Fruit fly (Drosophila melanogaster) whole organism, embryonic: ENCODE data around the gene CG32459.

Experiments
- Abd-B ChIP-seq: fragments of 200-800 bp; sonication (Bioruptor generic); optimal IDR thresholded peaks from 2 replicates; lab custom pipeline; 2018; ENCODE audit warnings: missing biosample characterization, mild to moderate bottlenecking, missing genetic modification characterization, moderate library complexity
- Adf1 ChIP-seq: fragments of 200-800 bp; sonication (Bioruptor generic); IDR thresholded peaks from 2 replicates; pipeline ENCODE4 v1.3.6; 2022; ENCODE audit warnings: missing biosample characterization, missing genetic modification characterization
- CG10267 ChIP-seq: fragments of 200-800 bp; sonication (Bioruptor generic); optimal IDR thresholded peaks from 2 replicates; lab custom pipeline; 2018; ENCODE audit warnings: missing biosample characterization, mild to moderate bottlenecking, missing genetic modification characterization, moderate library complexity
- CG10654 ChIP-seq: fragments of 200-800 bp; sonication (Bioruptor generic); optimal IDR thresholded peaks from 2 replicates; lab custom pipeline; 2016; ENCODE audit warnings: missing biosample characterization, missing genetic modification characterization
- CG11456 ChIP-seq: fragments of 200-800 bp; sonication (Bioruptor generic); IDR thresholded peaks from 3 replicates; pipeline ENCODE4 v1.3.6; 2022; ENCODE audit warnings: missing biosample characterization, missing genetic modification characterization
- CG12104 ChIP-seq: fragments of 200-800 bp; sonication (Bioruptor generic); optimal IDR thresholded peaks from 3 replicates; lab custom pipeline; 2016; ENCODE audit warnings: missing biosample characterization, missing genetic modification characterization
- CG12236 ChIP-seq: fragments of 200-800 bp; sonication (Bioruptor generic); optimal IDR thresholded peaks from 2 replicates; lab custom pipeline; 2016; ENCODE audit warnings: missing biosample characterization, missing genetic modification characterization
- CG1233 ChIP-seq: fragments of 200-800 bp; sonication (Bioruptor generic); optimal IDR thresholded peaks from 4 replicates; lab custom pipeline; 2018; ENCODE audit warnings: missing biosample characterization, mild to moderate bottlenecking, missing genetic modification characterization
- CG14441 ChIP-seq: fragments of 200-800 bp; sonication (Bioruptor generic); IDR thresholded peaks from 2 replicates; pipeline ENCODE4 v1.3.6; 2022; ENCODE audit warnings: missing biosample characterization, missing genetic modification characterization
- CG14965 ChIP-seq: fragments of 200-800 bp; sonication (Bioruptor generic); optimal IDR thresholded peaks from 2 replicates; lab custom pipeline; 2016; ENCODE audit warnings: missing biosample characterization, missing genetic modification characterization, borderline replicate concordance
- CG15601 ChIP-seq: fragments of 200-800 bp; sonication (Bioruptor generic); optimal IDR thresholded peaks from 3 replicates; lab custom pipeline; 2019; ENCODE audit warnings: missing biosample characterization, mild to moderate bottlenecking, missing genetic modification characterization, moderate library complexity
- CG1602 ChIP-seq: fragments of 200-800 bp; sonication (Bioruptor generic); optimal IDR thresholded peaks from 3 replicates; lab custom pipeline; 2016; ENCODE audit warnings: missing biosample characterization, missing genetic modification characterization
- CG1603 ChIP-seq: fragments of 200-800 bp; sonication (Bioruptor generic); optimal IDR thresholded peaks from 2 replicates; lab custom pipeline; 2019; ENCODE audit warnings: missing biosample characterization, mild to moderate bottlenecking, missing genetic modification characterization, moderate library complexity
- CG16813 ChIP-seq: fragments of 200-800 bp; sonication (Bioruptor generic); IDR thresholded peaks from 3 replicates; pipeline ENCODE4 v1.3.6; 2022; ENCODE audit warnings: missing biosample characterization, missing genetic modification characterization; ENCODE audit not compliant: partially characterized antibody
- CG2116 ChIP-seq: fragments of 200-800 bp; sonication (Bioruptor generic); optimal IDR thresholded peaks from 3 replicates; lab custom pipeline; 2018; ENCODE audit warnings: missing biosample characterization, mild to moderate bottlenecking, missing genetic modification characterization
- CG2712 ChIP-seq: fragments of 200-800 bp; optimal IDR thresholded peaks from 3 replicates; lab custom pipeline; 2019; ENCODE audit warnings: missing biosample characterization, mild to moderate bottlenecking, missing genetic modification characterization, moderate library complexity
- CG2875 ChIP-seq: fragments of 200-800 bp; sonication (Bioruptor generic); optimal IDR thresholded peaks from 2 replicates; lab custom pipeline; 2017; ENCODE audit warnings: missing biosample characterization, mild to moderate bottlenecking, missing genetic modification characterization, missing genetic modification reagents
- CG30431 ChIP-seq: fragments of 200-800 bp; sonication (Bioruptor generic); optimal IDR thresholded peaks from 2 replicates; lab custom pipeline; 2017; ENCODE audit warnings: missing biosample characterization, missing genetic modification characterization
- CG3163 ChIP-seq: fragments of 200-800 bp; sonication (Bioruptor generic); optimal IDR thresholded peaks from 3 replicates; lab custom pipeline; 2016; ENCODE audit warnings: missing biosample characterization, missing genetic modification characterization
- CG33213 ChIP-seq: fragments of 200-800 bp; sonication (Bioruptor generic); optimal IDR thresholded peaks from 3 replicates; lab custom pipeline; 2016; ENCODE audit warnings: missing biosample characterization, missing genetic modification characterization
- CG4854 ChIP-seq: fragments of 200-800 bp; sonication (Bioruptor generic); optimal IDR thresholded peaks from 2 replicates; lab custom pipeline; 2016; ENCODE audit warnings: missing biosample characterization, missing genetic modification characterization, inconsistent platforms
- CG7745 ChIP-seq: fragments of 200-800 bp; sonication (Bioruptor generic); optimal IDR thresholded peaks from 2 replicates; lab custom pipeline; 2018; ENCODE audit warnings: missing biosample characterization, mild to moderate bottlenecking, missing genetic modification characterization, moderate library complexity
- CG7786 ChIP-seq: fragments of 200-800 bp; sonication (Bioruptor generic); optimal IDR thresholded peaks from 2 replicates; lab custom pipeline; 2016; ENCODE audit warnings: missing biosample characterization, missing genetic modification characterization
- CG9215 ChIP-seq: fragments of 200-800 bp; sonication (Bioruptor generic); IDR thresholded peaks from 2 replicates; pipeline ENCODE4 v1.3.6; 2022; ENCODE audit warnings: missing biosample characterization, missing genetic modification characterization
- CG9727 ChIP-seq: fragments of 200-800 bp; sonication (Bioruptor generic); optimal IDR thresholded peaks from 3 replicates; lab custom pipeline; 2017; ENCODE audit warnings: missing biosample characterization, mild to moderate bottlenecking, missing genetic modification characterization
- Eip74EF ChIP-seq, 2 experiments: fragments of 200-800 bp in 1 of 2; fragments of >200 bp in 1 of 2; sonication (Bioruptor generic) in 1 of 2; optimal IDR thresholded peaks; 2 replicates each; lab custom pipeline; 2017 to 2019; ENCODE audit warnings: missing biosample characterization in 2 of 2, missing genetic modification characterization in 2 of 2, mild to moderate bottlenecking in 1 of 2, moderate library complexity in 1 of 2
- HmgD ChIP-seq: fragments of 200-800 bp; sonication (Bioruptor generic); optimal IDR thresholded peaks from 3 replicates; lab custom pipeline; 2016; ENCODE audit warnings: missing biosample characterization, missing genetic modification characterization
- Hr78 ChIP-seq, 2 experiments: fragments of 200-800 bp in 1 of 2; fragments of >200 bp in 1 of 2; sonication (Bioruptor generic) in 1 of 2; optimal IDR thresholded peaks; 2 replicates each; lab custom pipeline; 2017 to 2019; ENCODE audit warnings: missing biosample characterization in 2 of 2, missing genetic modification characterization in 2 of 2, mild to moderate bottlenecking in 1 of 2, moderate library complexity in 1 of 2
- Hsf ChIP-seq: fragments of 200-800 bp; sonication (Bioruptor generic); optimal IDR thresholded peaks from 3 replicates; lab custom pipeline; 2016; ENCODE audit warnings: missing biosample characterization, missing genetic modification characterization
- PHDP ChIP-seq: fragments of 200-800 bp; sonication (Bioruptor generic); optimal IDR thresholded peaks from 3 replicates; lab custom pipeline; 2018; ENCODE audit warnings: missing biosample characterization, mild to moderate bottlenecking, missing genetic modification characterization, moderate library complexity
- Rfx ChIP-seq: fragments of 200-800 bp; sonication (Bioruptor generic); IDR thresholded peaks from 2 replicates; pipeline ENCODE4 v1.3.6; 2022; ENCODE audit warnings: missing biosample characterization, missing genetic modification characterization
- Sox100B ChIP-seq: fragments of 200-800 bp; sonication (Bioruptor generic); optimal IDR thresholded peaks from 3 replicates; lab custom pipeline; 2018; ENCODE audit warnings: missing biosample characterization, mild to moderate bottlenecking, missing genetic modification characterization
- Sox102F ChIP-seq: fragments of 200-800 bp; sonication (Bioruptor generic); optimal IDR thresholded peaks from 2 replicates; lab custom pipeline; 2018; ENCODE audit warnings: missing biosample characterization, mild to moderate bottlenecking, missing genetic modification characterization, moderate library complexity
- bab2 ChIP-seq: fragments of 200-800 bp; sonication (Bioruptor generic); optimal IDR thresholded peaks from 2 replicates; lab custom pipeline; 2016; ENCODE audit warnings: missing biosample characterization, missing genetic modification characterization
- caup ChIP-seq: fragments of 200-800 bp; sonication (Bioruptor generic); optimal IDR thresholded peaks from 3 replicates; lab custom pipeline; 2017; ENCODE audit warnings: missing biosample characterization, mild to moderate bottlenecking, missing genetic modification characterization, moderate library complexity; ENCODE audit not compliant: severe bottlenecking
- ci ChIP-seq: fragments of 200-800 bp; sonication (Bioruptor generic); IDR thresholded peaks from 3 replicates; pipeline ENCODE4 v1.3.6; 2022; ENCODE audit warnings: missing biosample characterization, missing genetic modification characterization
- dan ChIP-seq: fragments of 200-800 bp; sonication (Bioruptor generic); IDR thresholded peaks from 2 replicates; pipeline ENCODE4 v1.3.6; 2022; ENCODE audit warnings: missing biosample characterization, missing genetic modification characterization
- emc ChIP-seq: fragments of 200-800 bp; sonication (Bioruptor generic); optimal IDR thresholded peaks from 2 replicates; lab custom pipeline; 2016; ENCODE audit warnings: missing biosample characterization, missing genetic modification characterization
- exex ChIP-seq: fragments of 200-800 bp; sonication (Bioruptor generic); optimal IDR thresholded peaks from 4 replicates; lab custom pipeline; 2018; ENCODE audit warnings: missing biosample characterization, mild to moderate bottlenecking, missing genetic modification characterization, moderate library complexity
- ham ChIP-seq: fragments of 200-800 bp; sonication (Bioruptor generic); IDR thresholded peaks from 2 replicates; pipeline ENCODE4 v1.3.6; 2022; ENCODE audit warnings: missing biosample characterization, missing genetic modification characterization
- klu ChIP-seq: fragments of 200-800 bp; sonication (Bioruptor generic); IDR thresholded peaks from 2 replicates; pipeline ENCODE4 v1.3.6; 2022; ENCODE audit warnings: missing biosample characterization, missing genetic modification characterization
- knrl ChIP-seq: fragments of 200-800 bp; sonication (Bioruptor generic); IDR thresholded peaks from 3 replicates; pipeline ENCODE4 v1.3.6; 2022; ENCODE audit warnings: missing biosample characterization, missing genetic modification characterization; ENCODE audit not compliant: partially characterized antibody
- lov ChIP-seq, 2 experiments: fragments of 200-800 bp in 1 of 2; fragments of >200 bp in 1 of 2; sonication (Bioruptor generic) in 1 of 2; IDR thresholded peaks in 1 of 2; optimal IDR thresholded peaks in 1 of 2; 2 replicates in 1 of 2; 3 replicates in 1 of 2; pipeline versions ENCODE4 v1.3.6 to Lab custom; 2017 to 2022; ENCODE audit warnings: missing biosample characterization in 1 of 2, missing genetic modification characterization in 1 of 2
- nom ChIP-seq: fragments of 200-800 bp; sonication (Bioruptor generic); optimal IDR thresholded peaks from 2 replicates; lab custom pipeline; 2017; ENCODE audit warnings: missing biosample characterization, missing genetic modification characterization, mild to moderate bottlenecking, moderate library complexity, missing genetic modification reagents
- pum ChIP-seq: fragments of 200-800 bp; sonication (Bioruptor generic); optimal IDR thresholded peaks from 2 replicates; lab custom pipeline; 2016; ENCODE audit warnings: missing biosample characterization, missing genetic modification characterization
- ranshi ChIP-seq: fragments of 200-800 bp; sonication (Bioruptor generic); IDR thresholded peaks from 2 replicates; pipeline ENCODE4 v1.3.6; 2022; ENCODE audit warnings: missing biosample characterization, missing genetic modification characterization
- salm ChIP-seq: fragments of 200-800 bp; sonication (Bioruptor generic); optimal IDR thresholded peaks from 2 replicates; lab custom pipeline; 2018; ENCODE audit warnings: missing biosample characterization, mild to moderate bottlenecking, missing genetic modification characterization
- vfl ChIP-seq: fragments of 200-800 bp; sonication (Bioruptor generic); optimal IDR thresholded peaks from 2 replicates; lab custom pipeline; 2016; ENCODE audit warnings: missing biosample characterization, missing genetic modification characterization

Gene CG32459

dm6 chr3L:22871030-22871844 lies 15.4 kb upstream of the CG32459 start (continued):
- TF ChIP-seq Hsf (GFP tag; lab: Kevin White, UChicago) (peak; percentile 24), CG15601 (no peak), knrl (GFP tag; lab: Robert Waterston, UW) (peak; percentile 67; the same call in 2 of the 3 replicates), CG2116 (GFP tag; lab: Kevin White, UChicago) (no peak), CG14965 (GFP tag; lab: Kevin White, UChicago) (no peak), salm (tag; lab: Kevin White, UChicago) (no peak), Sox100B (GFP tag; lab: Kevin White, UChicago) (no peak), CG10267 (tag; lab: Kevin White, UChicago) (peak; percentile 20), CG2875 (GFP tag; lab: Kevin White, UChicago) (no peak), CG1602 (no peak), CG2712 (tag; lab: Kevin White, UChicago) (peak; percentile 3), CG12104 (no peak), exex (tag; lab: Kevin White, UChicago) (no peak), Eip74EF (GFP tag; optimal IDR thresholded peaks at IDR 0.05; lab: Kevin White, UChicago) (no peak), lov (optimal IDR thresholded peaks at IDR 0.05; lab: Kevin White, UChicago) (no peak), lov (GFP tag; IDR thresholded peaks at IDR 0.05; lab: Robert Waterston, UW) (no peak), CG9215 (no peak), HmgD (no peak), CG1233 (GFP tag; lab: Kevin White, UChicago) (no peak), ci (GFP tag; lab: Robert Waterston, UW) (peak; percentile 63; the same call in 1 of the 3 replicates), CG11456 (GFP tag; lab: Robert Waterston, UW) (0 out of 3 replicates have a peak, but pooled peaks have one; percentile 21), CG30431 (GFP tag; lab: Kevin White, UChicago) (no peak), ham (GFP tag; lab: Robert Waterston, UW) (no peak), Abd-B (GFP tag; lab: Kevin White, UChicago) (no peak), CG1603 (peak; percentile 46), CG9727 (GFP tag; lab: Kevin White, UChicago) (peak; percentile 11), vfl (GFP tag; lab: Kevin White, UChicago) (no peak), CG12236 (no peak), Hr78 (GFP tag; optimal IDR thresholded peaks at IDR 0.05; lab: Kevin White, UChicago) (peak in 1 of 2 experiments; percentile 31), CG7745 (tag; lab: Kevin White, UChicago) (no peak), Rfx (GFP tag; lab: Robert Waterston, UW) (peak; percentile 66), Adf1 (peak; percentile 12), emc (GFP tag; lab: Kevin White, UChicago) (no peak), CG16813 (GFP tag; lab: Robert Waterston, UW) (peak; percentile 65), CG3163 (no peak), PHDP (tag; lab: Kevin White, UChicago) (no peak), Sox102F (GFP tag; lab: Kevin White, UChicago) (no peak), nom (GFP tag; lab: Kevin White, UChicago) (peak; percentile 59), CG4854 (GFP tag; lab: Kevin White, UChicago) (no peak), caup (GFP tag; lab: Kevin White, UChicago) (no peak), pum (GFP tag; lab: Kevin White, UChicago) (no peak), CG33213 (GFP tag; lab: Kevin White, UChicago) (peak; percentile 2), CG10654 (GFP tag; lab: Kevin White, UChicago) (no peak), klu (GFP tag; lab: Robert Waterston, UW) (0 out of 2 replicates have a peak, but pooled peaks have one; percentile 17), dan (GFP tag; lab: Robert Waterston, UW) (no peak), ranshi (no peak), bab2 (GFP tag; lab: Kevin White, UChicago) (peak; percentile 4), CG14441 (GFP tag; lab: Robert Waterston, UW) (0 out of 2 replicates have a peak, but pooled peaks have one; percentile 9), CG7786 (GFP tag; lab: Kevin White, UChicago) (peak; percentile 33)
